Worm (Caenorhabditis elegans): ENCODE data around the gene F18E2.15.

DNA sequence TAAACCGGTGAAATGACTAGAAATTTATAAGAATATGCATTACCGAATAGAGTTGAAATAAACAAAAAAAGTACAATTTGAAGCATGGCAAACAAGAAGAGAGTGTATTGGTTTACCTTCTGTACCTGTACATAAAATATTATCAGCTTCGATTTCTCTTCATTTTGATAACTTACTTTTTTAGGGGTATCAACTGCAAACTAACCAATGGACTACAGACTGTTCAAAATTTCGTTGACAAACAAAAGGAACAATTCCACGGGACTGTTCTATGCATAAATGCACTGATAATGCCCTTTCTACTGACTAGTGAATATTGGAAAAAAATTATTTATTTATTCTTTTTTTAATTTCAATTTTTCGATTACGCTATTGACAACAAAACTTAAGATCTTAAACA lies 37.2 kb upstream of the F18E2.15 start, which contains the start of gene ugt-6:
- TF ChIP-seq lin-11 (tag; optimal IDR thresholded peaks at IDR 0.05): no peak
- no peak for TF ChIP-seq elt-1 (tag; optimal IDR thresholded peaks at IDR 0.05)
- TF ChIP-seq unc-39 (tag; optimal IDR thresholded peaks at IDR 0.05): no peak
- TF ChIP-seq mdl-1 (tag; optimal IDR thresholded peaks at IDR 0.05): no peak
- TF ChIP-seq nhr-237 (tag; optimal IDR thresholded peaks at IDR 0.05): no peak
- no peak for TF ChIP-seq nhr-23 (tag; optimal IDR thresholded peaks at IDR 0.05)
- TF ChIP-seq ZK546.5 (tag; optimal IDR thresholded peaks at IDR 0.05): no peak
- TF ChIP-seq ama-1 (optimal IDR thresholded peaks at IDR 0.05): no peak
- no peak for TF ChIP-seq Y55F3AM.14 (GFP tag; optimal IDR thresholded peaks at IDR 0.05)
- TF ChIP-seq egl-27 (tag; optimal IDR thresholded peaks at IDR 0.05): no peak

Data from whole organism, L2 larva.